Worm (Caenorhabditis elegans) whole organism, L4 larva: ENCODE results near the gene twk-43.

Experiments used
- F10B5.3 ChIP-seq: sonication (generic microtip); optimal IDR thresholded peaks from 2 replicates; lab custom pipeline; 2016; ENCODE audit warnings: mild to moderate bottlenecking, missing genetic modification characterization, missing compliant biosample characterization
- F37D6.2 ChIP-seq: sonication (generic microtip); optimal IDR thresholded peaks from 2 replicates; lab custom pipeline; 2016; ENCODE audit warnings: mild to moderate bottlenecking, missing genetic modification characterization, missing compliant biosample characterization
- F49E8.2 ChIP-seq: sonication (generic microtip); optimal IDR thresholded peaks from 2 replicates; lab custom pipeline; 2016; ENCODE audit warnings: missing compliant biosample characterization, mild to moderate bottlenecking, missing genetic modification characterization, borderline replicate concordance
- R02D3.7 ChIP-seq: fragments of 150-350 bp; sonication (generic microtip); optimal IDR thresholded peaks from 3 replicates; lab custom pipeline; 2014; ENCODE audit warnings: missing biosample characterization, missing genetic modification characterization
- T20F7.1 ChIP-seq: fragments of 200-800 bp; sonication (Bioruptor generic); optimal IDR thresholded peaks from 2 replicates; lab custom pipeline; 2018; ENCODE audit warnings: mild to moderate bottlenecking, missing genetic modification characterization, missing compliant biosample characterization
- Y105C5A.15 ChIP-seq: fragments of 200-800 bp; sonication (Bioruptor generic); IDR thresholded peaks from 2 replicates; pipeline ENCODE4 v1.3.6; 2022; ENCODE audit warnings: missing genetic modification characterization, missing compliant biosample characterization
- Y5F2A.4 ChIP-seq: fragments of 200-800 bp; sonication (Bioruptor generic); optimal IDR thresholded peaks from 2 replicates; lab custom pipeline; 2018; ENCODE audit warnings: mild to moderate bottlenecking, missing genetic modification characterization, missing compliant biosample characterization
- Y75B8A.6 ChIP-seq: fragments of 200-800 bp; sonication (Bioruptor generic); IDR thresholded peaks from 2 replicates; pipeline ENCODE4 v1.3.6; 2022; ENCODE audit warnings: missing genetic modification reagents, missing genetic modification characterization, missing compliant biosample characterization
- ZK337.2 ChIP-seq: fragments of 200-800 bp; sonication (Bioruptor generic); IDR thresholded peaks from 2 replicates; pipeline ENCODE4 v1.3.6; 2022; ENCODE audit warnings: missing genetic modification reagents, missing genetic modification characterization, missing compliant biosample characterization
- aha-1 ChIP-seq: fragments of 150-350 bp; peaks from one replicate; lab custom pipeline; 2014; ENCODE audit warnings: missing biosample characterization, missing genetic modification characterization
- arid-1 ChIP-seq: fragments of 200-800 bp; sonication (Bioruptor generic); conservative IDR thresholded peaks from 2 replicates; pipeline ENCODE4 v1.3.6; 2022; ENCODE audit warnings: missing genetic modification reagents, missing genetic modification characterization, missing compliant biosample characterization
- attf-4 ChIP-seq: sonication (generic microtip); optimal IDR thresholded peaks from 3 replicates; lab custom pipeline; 2017; ENCODE audit warnings: missing biosample characterization, missing genetic modification characterization
- ceh-32 ChIP-seq: sonication (generic microtip); optimal IDR thresholded peaks from 2 replicates; lab custom pipeline; 2016; ENCODE audit warnings: mild to moderate bottlenecking, missing genetic modification characterization, missing compliant biosample characterization; ENCODE audit not compliant: poor library complexity
- ctbp-1 ChIP-seq: fragments of 200-800 bp; sonication (Bioruptor generic); IDR thresholded peaks from 2 replicates; pipeline ENCODE4 v1.3.6; 2022; ENCODE audit warnings: missing genetic modification reagents, missing genetic modification characterization, missing compliant biosample characterization
- daf-8 ChIP-seq: fragments of 200-800 bp; sonication (Bioruptor generic); IDR thresholded peaks from 2 replicates; pipeline ENCODE4 v1.3.6; 2022; ENCODE audit warnings: missing genetic modification characterization, missing compliant biosample characterization
- dmd-6 ChIP-seq: fragments of 200-800 bp; sonication (Bioruptor generic); IDR thresholded peaks from 2 replicates; pipeline ENCODE4 v1.3.6; 2022; ENCODE audit warnings: missing genetic modification reagents, missing genetic modification characterization, missing compliant biosample characterization
- dmd-8 ChIP-seq: fragments of 200-800 bp; sonication (Bioruptor generic); IDR thresholded peaks from 2 replicates; pipeline ENCODE4 v1.3.6; 2022; ENCODE audit warnings: missing genetic modification characterization, missing compliant biosample characterization
- dpl-1 ChIP-seq: fragments of 150-350 bp; optimal IDR thresholded peaks from 2 replicates; lab custom pipeline; 2014; ENCODE audit warnings: missing biosample characterization, missing genetic modification reagents, missing genetic modification characterization
- dve-1 ChIP-seq: sonication (generic microtip); optimal IDR thresholded peaks from 2 replicates; lab custom pipeline; 2017; ENCODE audit warnings: antibody characterized with exemption, mild to moderate bottlenecking, missing genetic modification characterization, missing compliant biosample characterization; ENCODE audit not compliant: insufficient read depth
- egl-43 ChIP-seq: fragments of 200-800 bp; sonication (Bioruptor generic); IDR thresholded peaks from 2 replicates; pipeline ENCODE4 v1.3.6; 2022; ENCODE audit warnings: missing genetic modification reagents, missing genetic modification characterization, missing compliant biosample characterization
- fkh-10 ChIP-seq: fragments of 150-350 bp; optimal IDR thresholded peaks from 2 replicates; lab custom pipeline; 2014; ENCODE audit warnings: missing biosample characterization, missing genetic modification reagents, missing genetic modification characterization
- hlh-11 ChIP-seq: fragments of 200-800 bp; sonication (Bioruptor generic); optimal IDR thresholded peaks from 2 replicates; lab custom pipeline; 2018; ENCODE audit warnings: mild to moderate bottlenecking, missing genetic modification characterization, missing compliant biosample characterization
- lim-7 ChIP-seq: fragments of 200-800 bp; sonication (Bioruptor generic); IDR thresholded peaks from 2 replicates; pipeline ENCODE4 v1.3.6; 2022; ENCODE audit warnings: missing genetic modification characterization, missing compliant biosample characterization
- lin-13 ChIP-seq: fragments of 150-350 bp; optimal IDR thresholded peaks from 2 replicates; lab custom pipeline; 2014; ENCODE audit warnings: missing biosample characterization, missing genetic modification reagents, missing genetic modification characterization
- lin-15B ChIP-seq: fragments of 150-350 bp; sonication (generic microtip); optimal IDR thresholded peaks from 3 replicates; lab custom pipeline; 2014; ENCODE audit warnings: missing biosample characterization, missing genetic modification characterization
- lin-29 ChIP-seq: fragments of 200-800 bp; sonication (Bioruptor generic); IDR thresholded peaks from 2 replicates; pipeline ENCODE4 v1.3.6; 2022; ENCODE audit warnings: missing genetic modification reagents, missing genetic modification characterization, missing compliant biosample characterization
- lir-3 ChIP-seq: sonication (generic microtip); optimal IDR thresholded peaks from 2 replicates; lab custom pipeline; 2016; ENCODE audit warnings: mild to moderate bottlenecking, missing genetic modification characterization, missing compliant biosample characterization
- madf-5 ChIP-seq, 2 experiments: fragments of 200-800 bp; sonication (Bioruptor generic); IDR thresholded peaks; 2 replicates each; pipeline ENCODE4 v1.3.6; 2022; ENCODE audit warnings: missing compliant biosample characterization in 2 of 2, missing genetic modification characterization in 2 of 2
- madf-9 ChIP-seq: fragments of 200-800 bp; sonication (Bioruptor generic); conservative IDR thresholded peaks from 2 replicates; pipeline ENCODE4 v1.3.6; 2022; ENCODE audit warnings: missing genetic modification reagents, missing genetic modification characterization, missing compliant biosample characterization
- mes-2 ChIP-seq: sonication (generic microtip); optimal IDR thresholded peaks from 2 replicates; lab custom pipeline; 2016; ENCODE audit warnings: missing genotype, mild to moderate bottlenecking, missing genetic modification characterization, missing compliant biosample characterization; ENCODE audit not compliant: poor library complexity, severe bottlenecking
- mxl-3 ChIP-seq: fragments of 200-800 bp; sonication (Bioruptor generic); optimal IDR thresholded peaks from 2 replicates; lab custom pipeline; 2018; ENCODE audit warnings: mild to moderate bottlenecking, missing genetic modification characterization, missing compliant biosample characterization
- nhr-102 ChIP-seq: sonication (generic microtip); optimal IDR thresholded peaks from 2 replicates; lab custom pipeline; 2016; ENCODE audit warnings: mild to moderate bottlenecking, missing genetic modification characterization, moderate library complexity, missing compliant biosample characterization
- nhr-111 ChIP-seq: fragments of 200-800 bp; sonication (Bioruptor generic); optimal IDR thresholded peaks from 2 replicates; lab custom pipeline; 2018; ENCODE audit warnings: mild to moderate bottlenecking, missing genetic modification characterization, missing compliant biosample characterization
- nhr-25 ChIP-seq: sonication (generic microtip); optimal IDR thresholded peaks from 2 replicates; lab custom pipeline; 2017; ENCODE audit warnings: missing genetic modification characterization, mild to moderate bottlenecking, missing compliant biosample characterization, antibody characterized with exemption, moderate library complexity, borderline replicate concordance; ENCODE audit not compliant: insufficient read depth
- nhr-42 ChIP-seq: fragments of 200-800 bp; sonication (Bioruptor generic); IDR thresholded peaks from 2 replicates; pipeline ENCODE4 v1.3.6; 2022; ENCODE audit warnings: missing genetic modification characterization, missing compliant biosample characterization
- nhr-76 ChIP-seq: fragments of 150-350 bp; optimal IDR thresholded peaks from 2 replicates; lab custom pipeline; 2014; ENCODE audit warnings: missing biosample characterization, missing genetic modification characterization
- pha-4 ChIP-seq, 2 experiments: fragments of 150-350 bp in 1 of 2; fragments of 200-800 bp in 1 of 2; sonication (Bioruptor generic) in 1 of 2; IDR thresholded peaks in 1 of 2; optimal IDR thresholded peaks in 1 of 2; 2 replicates each; pipeline versions ENCODE4 v1.3.6 to Lab custom; 2014 to 2022; ENCODE audit warnings: missing genetic modification characterization in 2 of 2, missing genetic modification reagents in 2 of 2, missing biosample characterization in 1 of 2, missing compliant biosample characterization in 1 of 2
- php-3 ChIP-seq: fragments of 200-800 bp; sonication (Bioruptor generic); IDR thresholded peaks from 2 replicates; pipeline ENCODE4 v1.3.6; 2022; ENCODE audit warnings: missing genetic modification reagents, missing genetic modification characterization, missing compliant biosample characterization
- rbr-2 ChIP-seq: sonication (generic microtip); optimal IDR thresholded peaks from 2 replicates; lab custom pipeline; 2016; ENCODE audit warnings: missing genotype, missing genetic modification characterization, missing compliant biosample characterization
- sdz-12 ChIP-seq: fragments of 200-800 bp; sonication (Bioruptor generic); optimal IDR thresholded peaks from 2 replicates; lab custom pipeline; 2018; ENCODE audit warnings: mild to moderate bottlenecking, missing genetic modification characterization, missing compliant biosample characterization
- set-16 ChIP-seq: fragments of 200-800 bp; sonication (Bioruptor generic); IDR thresholded peaks from 2 replicates; pipeline ENCODE4 v1.3.6; 2022; ENCODE audit warnings: missing genetic modification reagents, missing genetic modification characterization, missing compliant biosample characterization
- skn-1 ChIP-seq: fragments of 150-350 bp; optimal IDR thresholded peaks from 2 replicates; lab custom pipeline; 2014; ENCODE audit warnings: missing biosample characterization, missing genetic modification characterization
- snpc-1.2 ChIP-seq: fragments of 200-800 bp; sonication (Bioruptor generic); IDR thresholded peaks from 2 replicates; pipeline ENCODE4 v1.3.6; 2022; ENCODE audit warnings: missing genetic modification reagents, missing genetic modification characterization, missing compliant biosample characterization
- spr-1 ChIP-seq: sonication (generic microtip); optimal IDR thresholded peaks from 2 replicates; lab custom pipeline; 2016; ENCODE audit warnings: mild to moderate bottlenecking, missing genetic modification characterization, missing compliant biosample characterization
- unc-130 ChIP-seq: sonication (generic microtip); optimal IDR thresholded peaks from 2 replicates; lab custom pipeline; 2016; ENCODE audit warnings: missing genetic modification reagents, missing genetic modification characterization, missing compliant biosample characterization
- unc-62 ChIP-seq, 3 experiments: fragments of 150-350 bp in 1 of 3; sonication (generic microtip); optimal IDR thresholded peaks in 2 of 3; peaks in 1 of 3; 1 replicate in 1 of 3; 2 replicates in 2 of 3; lab custom pipeline; 2014 to 2017; ENCODE audit warnings: missing biosample characterization in 3 of 3, missing genetic modification characterization in 3 of 3, missing genetic modification reagents in 3 of 3, missing genotype in 1 of 3
- zag-1 ChIP-seq: fragments of 150-350 bp; optimal IDR thresholded peaks from 2 replicates; lab custom pipeline; 2014; ENCODE audit warnings: missing biosample characterization, missing genetic modification characterization
- zfp-2 ChIP-seq: sonication (generic microtip); optimal IDR thresholded peaks from 2 replicates; lab custom pipeline; 2016; ENCODE audit warnings: mild to moderate bottlenecking, missing genetic modification characterization, missing compliant biosample characterization
- zip-11 ChIP-seq: fragments of 200-800 bp; sonication (Bioruptor generic); IDR thresholded peaks from 2 replicates; pipeline ENCODE4 v1.3.6; 2022; ENCODE audit warnings: missing genetic modification characterization, missing compliant biosample characterization
- zip-2 ChIP-seq: fragments of 150-350 bp; optimal IDR thresholded peaks from 2 replicates; lab custom pipeline; 2014; ENCODE audit warnings: missing biosample characterization, missing genetic modification characterization
- ztf-11 ChIP-seq: fragments of 150-350 bp; optimal IDR thresholded peaks from 2 replicates; lab custom pipeline; 2014; ENCODE audit warnings: missing biosample characterization, missing genetic modification characterization

twk-43 gene

ce11 chrV:13373643-13374042 lies 27.6 kb downstream of the twk-43 start (continued):
- TF ChIP-seq lin-15B (tag; lab: Kevin White, UChicago) = no peak
- TF ChIP-seq snpc-1.2 (GFP tag; lab: Robert Waterston, UW) = no peak
- no peak for TF ChIP-seq attf-4 (tag; lab: Kevin White, UChicago)
- TF ChIP-seq madf-9 (GFP tag; lab: Robert Waterston, UW) = no peak
- no peak for TF ChIP-seq nhr-111 (GFP tag; lab: Kevin White, UChicago)
- TF ChIP-seq dmd-8 = no peak
- no peak for TF ChIP-seq F49E8.2 (tag; lab: Kevin White, UChicago)
- no peak for TF ChIP-seq ctbp-1
- TF ChIP-seq arid-1 (GFP tag; lab: Robert Waterston, UW) = no peak
- TF ChIP-seq rbr-2 (tag; lab: Kevin White, UChicago) = no peak
- no peak for TF ChIP-seq sdz-12 (GFP tag; lab: Kevin White, UChicago)
- TF ChIP-seq zip-2 (tag; lab: Kevin White, UChicago) = no peak
- no peak for TF ChIP-seq lir-3 (tag; lab: Kevin White, UChicago)
- peak; percentile 50 for TF ChIP-seq nhr-102 (tag; lab: Kevin White, UChicago)
- no peak for TF ChIP-seq F10B5.3 (tag; lab: Kevin White, UChicago)
- no peak for TF ChIP-seq Y5F2A.4 (GFP tag; lab: Kevin White, UChicago)
- TF ChIP-seq R02D3.7 = no peak
- no peak for TF ChIP-seq spr-1 (tag; lab: Kevin White, UChicago)
- no peak for TF ChIP-seq pha-4 (GFP tag; IDR thresholded peaks at IDR 0.05; lab: Robert Waterston, UW)
- TF ChIP-seq pha-4 (tag; optimal IDR thresholded peaks at IDR 0.05; lab: Kevin White, UChicago) = no peak
- TF ChIP-seq ztf-11 (tag; lab: Kevin White, UChicago) = no peak
- no peak for TF ChIP-seq mxl-3 (GFP tag; lab: Kevin White, UChicago)
- TF ChIP-seq ceh-32 = no peak
- TF ChIP-seq skn-1 (tag; lab: Kevin White, UChicago) = no peak
- peak; percentile 81 for TF ChIP-seq dmd-6 (GFP tag; lab: Robert Waterston, UW)
- TF ChIP-seq hlh-11 (tag; lab: Kevin White, UChicago) = peak; percentile 88
- no peak for TF ChIP-seq lim-7 (GFP tag; lab: Robert Waterston, UW)
- TF ChIP-seq unc-130 (GFP tag; lab: Kevin White, UChicago) = no peak
- TF ChIP-seq nhr-25 (tag; lab: Kevin White, UChicago) = no peak
- peak; percentile 95 for TF ChIP-seq dve-1 (tag; lab: Kevin White, UChicago)
- TF ChIP-seq nhr-76 (tag; lab: Kevin White, UChicago) = no peak
- no peak for TF ChIP-seq dpl-1
- no peak for TF ChIP-seq mes-2 (tag; lab: Kevin White, UChicago)
- TF ChIP-seq madf-5 (GFP tag; IDR thresholded peaks at IDR 0.05; lab: Robert Waterston, UW) = no peak
- no peak for TF ChIP-seq unc-62 (GFP tag; optimal IDR thresholded peaks at IDR 0.05 in 1 of 2; lab: Kevin White, UChicago)
- TF ChIP-seq unc-62 (tag; optimal IDR thresholded peaks at IDR 0.05; lab: Kevin White, UChicago) = no peak
- TF ChIP-seq zag-1 = no peak
- TF ChIP-seq zip-11 (GFP tag; lab: Robert Waterston, UW) = no peak
- TF ChIP-seq zfp-2 (tag; lab: Kevin White, UChicago) = no peak
- no peak for TF ChIP-seq daf-8 (GFP tag; lab: Robert Waterston, UW)
- no peak for TF ChIP-seq lin-29 (GFP tag; lab: Robert Waterston, UW)
- no peak for TF ChIP-seq aha-1
- TF ChIP-seq egl-43 (GFP tag; lab: Robert Waterston, UW) = no peak
- no peak for TF ChIP-seq lin-13 (GFP tag; lab: Kevin White, UChicago)
- TF ChIP-seq set-16 = no peak
- no peak for TF ChIP-seq Y75B8A.6 (GFP tag; lab: Robert Waterston, UW)
- TF ChIP-seq php-3 (GFP tag; lab: Robert Waterston, UW) = peak; percentile 69
- no peak for TF ChIP-seq ZK337.2 (GFP tag; lab: Robert Waterston, UW)
- TF ChIP-seq F37D6.2 (tag; lab: Kevin White, UChicago) = no peak
- TF ChIP-seq nhr-42 = no peak
- TF ChIP-seq T20F7.1 (GFP tag; lab: Kevin White, UChicago) = peak; percentile 3
- no peak for TF ChIP-seq Y105C5A.15 (GFP tag; lab: Robert Waterston, UW)
- no peak for TF ChIP-seq fkh-10 (GFP tag; lab: Kevin White, UChicago)
